Worm (Caenorhabditis elegans) whole organism, late embryonic: ENCODE measurements around the gene Y50D7A.3.

ENCODE experiments used
- ceh-2 ChIP-seq: sonication (generic microtip); optimal IDR thresholded peaks from 2 replicates; lab custom pipeline; 2016; ENCODE audit warnings: missing genotype, missing genetic modification characterization, missing compliant biosample characterization
- ceh-30 ChIP-seq: fragments of 150-350 bp; optimal IDR thresholded peaks from 2 replicates; lab custom pipeline; 2014; ENCODE audit warnings: missing biosample characterization, missing genetic modification characterization
- hlh-30 ChIP-seq: sonication (generic microtip); optimal IDR thresholded peaks from 2 replicates; lab custom pipeline; 2017; ENCODE audit warnings: antibody characterized with exemption, missing genetic modification characterization, missing compliant biosample characterization; ENCODE audit not compliant: insufficient read depth
- unc-55 ChIP-seq: sonication (generic microtip); optimal IDR thresholded peaks from 2 replicates; lab custom pipeline; 2017; ENCODE audit warnings: missing biosample characterization, missing genetic modification reagents, missing genetic modification characterization

- no peak for TF ChIP-seq hlh-30
- TF ChIP-seq ceh-2 (tag; lab: Kevin White, UChicago), result no peak
- no peak for TF ChIP-seq unc-55
- no peak for TF ChIP-seq ceh-30 (tag; lab: Kevin White, UChicago)
These were observed 2.9 kb upstream of the Y50D7A.3 start for ce11 chrIII:251410-251809.
